Worm (Caenorhabditis elegans): ENCODE measurements around the gene rbr-2.

DNA sequence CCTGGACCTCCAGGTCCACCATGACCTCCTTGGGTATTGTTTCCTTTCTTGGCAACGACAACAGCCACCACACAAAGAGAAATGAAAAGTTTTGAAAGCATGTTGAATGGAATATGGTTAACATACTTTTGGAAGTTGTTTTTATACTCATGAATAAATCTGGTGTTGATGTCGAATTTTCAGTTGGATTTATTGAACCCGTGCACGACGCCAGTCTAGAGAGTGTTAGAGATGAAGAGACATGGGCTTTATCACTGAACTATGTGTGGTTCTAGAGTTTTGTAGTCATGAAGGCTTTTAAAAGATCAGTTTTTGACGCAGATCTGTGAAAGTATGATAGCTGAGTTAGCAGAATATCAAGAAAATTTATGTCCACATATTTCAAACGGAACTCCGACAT is 25.6 kb upstream of the rbr-2 start, which contains the start of gene srlf-14:
- TF ChIP-seq snpc-4 (tag; optimal IDR thresholded peaks at IDR 0.05) (no peak), ces-1 (GFP tag; optimal IDR thresholded peaks at IDR 0.05) (no peak), blmp-1 (tag; optimal IDR thresholded peaks at IDR 0.05) (no peak), pha-4 (tag; optimal IDR thresholded peaks at IDR 0.05) (no peak), ham-2 (GFP tag; optimal IDR thresholded peaks at IDR 0.05) (no peak)

Data from whole organism, mixed stage, embryonic.